Fruit fly (Drosophila melanogaster): ENCODE measurements around the gene cv.

cv gene

DNA sequence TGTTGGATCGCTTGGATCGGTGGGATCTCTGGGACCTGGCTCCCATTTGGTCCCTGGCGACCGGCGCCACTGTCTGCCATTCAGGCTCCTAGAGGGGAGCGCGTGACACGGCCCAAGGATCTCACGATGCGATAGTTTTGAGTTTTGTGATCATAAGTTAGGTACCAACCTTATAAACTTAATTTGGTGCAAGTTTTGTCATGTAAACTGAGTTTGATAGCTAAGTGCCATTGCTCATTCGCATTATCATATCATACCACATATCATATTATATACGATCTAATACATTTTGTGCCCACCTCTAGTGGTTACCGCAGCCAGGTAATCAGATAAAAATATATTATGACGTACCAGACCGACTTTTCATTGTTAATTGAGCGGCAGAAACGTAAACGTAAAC, 6.2 kb downstream of the cv start (continued):
- TF ChIP-seq CG13894 (tag; optimal IDR thresholded peaks at IDR 0.05), result no peak
- no peak for TF ChIP-seq Jarid2 (GFP tag; optimal IDR thresholded peaks at IDR 0.05)
- no peak for TF ChIP-seq Doc2 (GFP tag; IDR thresholded peaks at IDR 0.05)
- TF ChIP-seq Bteb2 (GFP tag; optimal IDR thresholded peaks at IDR 0.05), result no peak
- TF ChIP-seq CG7963 (GFP tag; IDR thresholded peaks at IDR 0.05; ENCODE audit: partially characterized antibody), result 0 out of 3 replicates have a peak, but pooled peaks have one; percentile 25
- TF ChIP-seq Opbp (GFP tag; IDR thresholded peaks at IDR 0.05; ENCODE audit: partially characterized antibody), result peak; percentile 56; the same call in 1 of the 3 replicates
- no peak for TF ChIP-seq CG1233 (GFP tag; optimal IDR thresholded peaks at IDR 0.05)
- TF ChIP-seq CG4617 (GFP tag; optimal IDR thresholded peaks at IDR 0.05; ENCODE audit: borderline replicate concordance), result no peak
- no peak for TF ChIP-seq slp2 (GFP tag; optimal IDR thresholded peaks at IDR 0.05)
- no peak for TF ChIP-seq HLH3B (GFP tag; IDR thresholded peaks at IDR 0.05)
- no peak for TF ChIP-seq CG15073 (GFP tag; optimal IDR thresholded peaks at IDR 0.05)
- TF ChIP-seq CG7928 (GFP tag; optimal IDR thresholded peaks at IDR 0.05), result no peak
- TF ChIP-seq bbx (GFP tag; IDR thresholded peaks at IDR 0.05; ENCODE audit: partially characterized antibody), result peak; percentile 73
- TF ChIP-seq nau (GFP tag; optimal IDR thresholded peaks at IDR 0.05), result no peak
- TF ChIP-seq CG11560 (tag; IDR thresholded peaks at IDR 0.05), result no peak
- no peak for TF ChIP-seq CG17912 (GFP tag; optimal IDR thresholded peaks at IDR 0.05)
- no peak for TF ChIP-seq btn (GFP tag; optimal IDR thresholded peaks at IDR 0.05)
- no peak for TF ChIP-seq CG10979 (tag; optimal IDR thresholded peaks at IDR 0.05)
- TF ChIP-seq Sin3A (optimal IDR thresholded peaks at IDR 0.05), result no peak
- no peak for TF ChIP-seq CG16815 (GFP tag; optimal IDR thresholded peaks at IDR 0.05)
- TF ChIP-seq Stat92E (GFP tag; optimal IDR thresholded peaks at IDR 0.05), result no peak
- TF ChIP-seq CG18764 (GFP tag; optimal IDR thresholded peaks at IDR 0.05), result no peak
- TF ChIP-seq CG6765 (GFP tag; optimal IDR thresholded peaks at IDR 0.05), result no peak
- TF ChIP-seq Ets65A (GFP tag), result no peak
- TF ChIP-seq Dref (GFP tag; IDR thresholded peaks at IDR 0.05), result no peak
- TF ChIP-seq CG13296 (GFP tag; optimal IDR thresholded peaks at IDR 0.05), result no peak
- TF ChIP-seq E2f1 (GFP tag; IDR thresholded peaks at IDR 0.05), result no peak
- peak; percentile 74 for TF ChIP-seq CG8924 (tag; optimal IDR thresholded peaks at IDR 0.05)
- TF ChIP-seq fd102C (GFP tag; optimal IDR thresholded peaks at IDR 0.05), result no peak
- no peak for TF ChIP-seq repo (GFP tag; optimal IDR thresholded peaks at IDR 0.05)
- TF ChIP-seq Fer2 (tag; optimal IDR thresholded peaks at IDR 0.05), result no peak
- no peak for TF ChIP-seq Tbp (GFP tag; optimal IDR thresholded peaks at IDR 0.05)
- TF ChIP-seq ind (GFP tag; optimal IDR thresholded peaks at IDR 0.05), result no peak
- no peak for TF ChIP-seq CG11093 (GFP tag; IDR thresholded peaks at IDR 0.05)
- no peak for TF ChIP-seq nom (GFP tag; optimal IDR thresholded peaks at IDR 0.05)
- TF ChIP-seq CG12942 (GFP tag; optimal IDR thresholded peaks at IDR 0.05), result no peak
- peak; percentile 56; the same call in 1 of the 3 replicates for TF ChIP-seq CG11456 (GFP tag; IDR thresholded peaks at IDR 0.05)
- peak; percentile 64 for TF ChIP-seq Sry-δ (GFP tag; optimal IDR thresholded peaks at IDR 0.05)
- no peak for TF ChIP-seq dysf (GFP tag; IDR thresholded peaks at IDR 0.05)
- no peak for TF ChIP-seq chn (GFP tag; optimal IDR thresholded peaks at IDR 0.05)
- TF ChIP-seq CG3995 (GFP tag; optimal IDR thresholded peaks at IDR 0.05), result no peak
- TF ChIP-seq dimm (GFP tag; IDR thresholded peaks at IDR 0.05), result no peak
- TF ChIP-seq bowl (GFP tag; IDR thresholded peaks at IDR 0.05), result no peak
- peak in 1 of 3 experiments; percentile 61 for TF ChIP-seq lola (GFP tag; optimal IDR thresholded peaks at IDR 0.05)
- TF ChIP-seq usp (GFP tag; optimal IDR thresholded peaks at IDR 0.05), result no peak
- no peak for TF ChIP-seq CG7357 (GFP tag; IDR thresholded peaks at IDR 0.05)
- peak; percentile 72 for TF ChIP-seq grau (tag; optimal IDR thresholded peaks at IDR 0.05)
- no peak for TF ChIP-seq CG2678 (tag; optimal IDR thresholded peaks at IDR 0.05)
- no peak for TF ChIP-seq Hey (tag; optimal IDR thresholded peaks at IDR 0.05)
- no peak for TF ChIP-seq maf-S (GFP tag; optimal IDR thresholded peaks at IDR 0.05)
- no peak for TF ChIP-seq corto (GFP tag; optimal IDR thresholded peaks at IDR 0.05)
- TF ChIP-seq Oli (tag; optimal IDR thresholded peaks at IDR 0.05), result no peak
